Worm (Caenorhabditis elegans) whole organism, L2 larva: ENCODE results near the gene T28D6.6.

Experiments
- F13H6.1 ChIP-seq: sonication (generic microtip); optimal IDR thresholded peaks from 2 replicates; lab custom pipeline; 2016; ENCODE audit warnings: missing genetic modification characterization, missing compliant biosample characterization
- Y55F3AM.14 ChIP-seq: fragments of 200-800 bp; sonication (Bioruptor generic); optimal IDR thresholded peaks from 2 replicates; lab custom pipeline; 2018; ENCODE audit warnings: mild to moderate bottlenecking, missing genetic modification characterization, missing compliant biosample characterization
- ZK546.5 ChIP-seq: sonication (generic microtip); optimal IDR thresholded peaks from 2 replicates; lab custom pipeline; 2017; ENCODE audit warnings: missing biosample characterization, missing genetic modification characterization
- ceh-16 ChIP-seq: fragments of 150-350 bp; optimal IDR thresholded peaks from 2 replicates; lab custom pipeline; 2014; ENCODE audit warnings: missing biosample characterization, missing genetic modification characterization
- elt-3 ChIP-seq: sonication (generic microtip); optimal IDR thresholded peaks from 2 replicates; lab custom pipeline; 2017; ENCODE audit warnings: missing biosample characterization, missing genetic modification characterization
- nhr-21 ChIP-seq: fragments of 150-350 bp; optimal IDR thresholded peaks from 2 replicates; lab custom pipeline; 2014; ENCODE audit warnings: missing biosample characterization, missing genetic modification characterization
- nhr-237 ChIP-seq: fragments of 150-350 bp; optimal IDR thresholded peaks from 2 replicates; lab custom pipeline; 2014; ENCODE audit warnings: missing biosample characterization, missing genetic modification characterization
- nhr-25 ChIP-seq: fragments of 150-350 bp; sonication (generic microtip); optimal IDR thresholded peaks from 3 replicates; lab custom pipeline; 2014; ENCODE audit warnings: missing biosample characterization, missing genetic modification characterization
- nhr-77 ChIP-seq: fragments of 150-350 bp; optimal IDR thresholded peaks from 2 replicates; lab custom pipeline; 2014; ENCODE audit warnings: missing biosample characterization, missing genetic modification characterization
- sem-4 ChIP-seq: fragments of 150-350 bp; optimal IDR thresholded peaks from 2 replicates; lab custom pipeline; 2014; ENCODE audit warnings: missing biosample characterization, missing genetic modification reagents, missing genetic modification characterization
- skn-1 ChIP-seq: sonication (generic microtip); optimal IDR thresholded peaks from 2 replicates; lab custom pipeline; 2017; ENCODE audit warnings: missing biosample characterization, missing genetic modification characterization

- no peak for TF ChIP-seq F13H6.1 (tag; lab: Kevin White, UChicago)
- TF ChIP-seq nhr-237 (tag; lab: Kevin White, UChicago) = no peak
- no peak for TF ChIP-seq ZK546.5 (tag; lab: Kevin White, UChicago)
- no peak for TF ChIP-seq sem-4
- no peak for TF ChIP-seq Y55F3AM.14
- TF ChIP-seq skn-1 (tag; lab: Kevin White, UChicago) = no peak
- no peak for TF ChIP-seq ceh-16 (tag; lab: Kevin White, UChicago)
- no peak for TF ChIP-seq nhr-21 (tag; lab: Kevin White, UChicago)
- no peak for TF ChIP-seq nhr-25 (tag; lab: Kevin White, UChicago)
- no peak for TF ChIP-seq elt-3
- TF ChIP-seq nhr-77 (tag; lab: Kevin White, UChicago) = no peak
Measured at ce11 chrIII:11378450-11378849, 35.5 kb upstream of the T28D6.6 start.
